Fruit fly (Drosophila melanogaster): ENCODE measurements around the gene CG14285.

Gene CG14285

DNA sequence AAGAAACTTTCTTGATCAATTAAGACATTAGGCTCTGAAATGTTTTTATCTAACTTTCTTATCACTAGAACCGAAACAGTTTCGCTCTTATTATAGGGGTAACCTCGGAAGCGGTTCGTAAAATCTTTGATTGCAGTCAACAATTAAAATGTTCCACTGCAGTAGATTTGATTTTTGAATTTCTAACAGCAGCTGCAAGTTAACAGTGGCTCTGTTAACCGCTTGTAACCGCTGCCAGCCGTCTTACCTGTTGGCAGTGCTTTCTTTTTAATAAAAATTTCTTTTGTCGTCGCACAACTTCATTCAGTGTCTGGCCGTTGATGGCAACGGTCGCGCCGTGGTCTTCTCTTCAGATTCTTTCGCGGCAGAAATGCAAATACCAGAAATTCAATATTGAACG lies 8.3 kb downstream of the CG14285 start, which contains the start of gene CG6026:
Gene CG6026 (plus strand): TSS at position 301 of the 400 bp plus-strand sequence.
- TF ChIP-seq CG42726 (GFP tag; IDR thresholded peaks at IDR 0.05; ENCODE audit: partially characterized antibody), result no peak
- peak; percentile 3 for TF ChIP-seq oc (tag; optimal IDR thresholded peaks at IDR 0.05)
- no peak for TF ChIP-seq pzg (GFP tag; optimal IDR thresholded peaks at IDR 0.05)
- 0 out of 3 replicates have a peak, but pooled peaks have one; percentile 26 for TF ChIP-seq ci (GFP tag; IDR thresholded peaks at IDR 0.05)
- 0 out of 2 replicates have a peak, but pooled peaks have one; percentile 18 for TF ChIP-seq bbx (GFP tag; IDR thresholded peaks at IDR 0.05; ENCODE audit: partially characterized antibody)
- TF ChIP-seq usp (GFP tag; optimal IDR thresholded peaks at IDR 0.05), result no peak
- no peak for TF ChIP-seq CG7987 (GFP tag; optimal IDR thresholded peaks at IDR 0.05)
- peak; percentile 78 for TF ChIP-seq Blimp-1 (GFP tag; optimal IDR thresholded peaks at IDR 0.05)
- no peak for TF ChIP-seq CG1647 (GFP tag; optimal IDR thresholded peaks at IDR 0.05)
- no peak for TF ChIP-seq pros (GFP tag; optimal IDR thresholded peaks at IDR 0.05)
- no peak for TF ChIP-seq CG12299 (tag; optimal IDR thresholded peaks at IDR 0.05)
- no peak for TF ChIP-seq phol (tag; optimal IDR thresholded peaks at IDR 0.05)
- TF ChIP-seq jing (GFP tag; optimal IDR thresholded peaks at IDR 0.05), result no peak
- TF ChIP-seq CG1024 (GFP tag; IDR thresholded peaks at IDR 0.05), result no peak
- TF ChIP-seq lola (GFP tag; optimal IDR thresholded peaks at IDR 0.05), result no peak

DNA sequence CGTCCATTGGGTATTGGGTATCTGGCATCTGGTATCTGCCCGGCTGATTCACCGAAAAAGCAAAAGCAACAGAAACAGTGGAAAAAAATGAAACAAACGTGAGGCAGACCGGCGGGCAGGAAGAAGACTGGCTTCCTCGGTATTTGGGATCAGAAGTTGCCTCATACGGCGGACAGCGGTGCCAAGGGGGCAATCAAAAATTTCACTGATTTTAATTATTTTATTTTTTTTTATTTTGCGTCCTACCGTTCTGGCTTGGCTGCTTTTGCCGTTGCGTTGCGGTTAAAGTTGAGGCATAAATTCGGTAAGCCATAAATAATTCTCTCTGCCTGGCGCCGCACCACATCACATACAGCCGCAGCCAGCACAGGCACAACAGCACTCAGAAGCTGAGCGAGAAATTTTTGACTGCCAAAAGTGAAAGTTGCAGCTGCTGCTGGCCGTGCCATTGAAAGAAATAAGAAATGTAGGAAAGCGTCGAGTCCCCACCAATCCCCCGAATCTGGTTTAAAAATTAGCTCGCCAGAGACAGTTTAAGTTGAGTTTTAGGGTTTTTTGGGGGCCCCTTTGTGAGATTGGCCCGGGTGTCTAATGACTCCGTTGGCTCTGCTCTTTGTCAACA lies 11.7 kb downstream of the CG14285 start:
- TF ChIP-seq CG1647 (GFP tag; optimal IDR thresholded peaks at IDR 0.05) (no peak), pb (GFP tag; optimal IDR thresholded peaks at IDR 0.05) (no peak), CG9817 (tag; optimal IDR thresholded peaks at IDR 0.05) (no peak), zen (tag; optimal IDR thresholded peaks at IDR 0.05) (no peak), gce (GFP tag; IDR thresholded peaks at IDR 0.05) (0 out of 3 replicates have a peak, but pooled peaks have one; percentile 11), ems (GFP tag; optimal IDR thresholded peaks at IDR 0.05) (no peak), Neu2 (GFP tag; optimal IDR thresholded peaks at IDR 0.05; ENCODE audit: borderline replicate concordance) (no peak), dysf (GFP tag; IDR thresholded peaks at IDR 0.05) (no peak), Blimp-1 (GFP tag; optimal IDR thresholded peaks at IDR 0.05) (peak; percentile 96), slou (GFP tag; optimal IDR thresholded peaks at IDR 0.05) (no peak), inv (GFP tag; IDR thresholded peaks at IDR 0.05; ENCODE audit: partially characterized antibody) (no peak), ERR (GFP tag; optimal IDR thresholded peaks at IDR 0.05) (no peak)

DNA sequence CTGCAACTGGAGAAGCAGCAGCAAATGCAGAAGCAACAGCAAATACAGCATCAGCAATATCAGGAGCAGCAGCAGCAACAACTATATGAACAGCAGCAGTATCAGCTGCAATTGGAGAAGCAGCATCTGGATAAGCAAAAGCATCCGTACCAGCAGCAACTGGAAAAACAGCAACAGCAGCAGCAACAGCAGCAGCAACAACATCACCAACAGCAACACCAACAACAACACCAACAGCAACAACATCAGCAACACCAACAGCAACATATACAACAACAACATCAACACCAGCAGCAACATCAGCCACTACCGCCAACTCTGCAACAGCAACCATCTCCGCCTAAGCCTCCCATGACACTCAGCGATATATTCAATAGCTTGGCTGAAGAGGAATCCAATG lies 15.8 kb downstream of the CG14285 start:
- no peak for TF ChIP-seq HLH3B (GFP tag; IDR thresholded peaks at IDR 0.05)
- TF ChIP-seq NfI (GFP tag; optimal IDR thresholded peaks at IDR 0.05), result no peak
- TF ChIP-seq MBD-R2 (GFP tag; IDR thresholded peaks at IDR 0.05), result no peak
- TF ChIP-seq CG4424 (GFP tag; optimal IDR thresholded peaks at IDR 0.05), result no peak
- TF ChIP-seq lmd (GFP tag; IDR thresholded peaks at IDR 0.05), result no peak
- TF ChIP-seq dmrt11E (tag; optimal IDR thresholded peaks at IDR 0.05), result no peak
- TF ChIP-seq CG8290 (GFP tag; optimal IDR thresholded peaks at IDR 0.05), result no peak
- TF ChIP-seq CG8290 (tag; optimal IDR thresholded peaks at IDR 0.05), result no peak
- no peak for TF ChIP-seq disco-r (GFP tag; optimal IDR thresholded peaks at IDR 0.05)
- no peak for TF ChIP-seq Eip74EF (GFP tag; optimal IDR thresholded peaks at IDR 0.05)
- TF ChIP-seq CG34376 (GFP tag; optimal IDR thresholded peaks at IDR 0.05), result no peak

Measured in whole organism, embryonic.